Worm (Caenorhabditis elegans) whole organism, young adult: Measurements from ENCODE around the gene Y53F4B.27.

ENCODE experiments used
- F57A8.1 ChIP-seq: fragments of 200-800 bp; sonication (Bioruptor generic); optimal IDR thresholded peaks from 2 replicates; lab custom pipeline; 2018; ENCODE audit warnings: mild to moderate bottlenecking, missing genetic modification characterization, moderate library complexity, missing compliant biosample characterization
- Y53G8AR.9 ChIP-seq: fragments of 200-800 bp; sonication (Bioruptor generic); conservative IDR thresholded peaks from 2 replicates; pipeline ENCODE4 v1.3.6; 2022; ENCODE audit warnings: missing genetic modification reagents, missing genetic modification characterization, missing compliant biosample characterization
- Y79H2A.3 ChIP-seq: fragments of 200-800 bp; sonication (Bioruptor generic); conservative IDR thresholded peaks from 2 replicates; pipeline ENCODE4 v1.3.6; 2022; ENCODE audit warnings: missing genetic modification reagents, missing genetic modification characterization, missing compliant biosample characterization
- Y95B8A.8 ChIP-seq: fragments of 200-800 bp; sonication (Bioruptor generic); IDR thresholded peaks from 2 replicates; pipeline ENCODE4 v1.3.6; 2022; ENCODE audit warnings: missing genetic modification reagents, missing genetic modification characterization, missing compliant biosample characterization
- ama-1 ChIP-seq, 3 experiments: fragments of 150-350 bp in 1 of 3; sonication (generic microtip) in 2 of 3; optimal IDR thresholded peaks; 2 replicates each; lab custom pipeline; 2014 to 2018; ENCODE audit warnings: missing biosample characterization in 2 of 3, missing genetic modification characterization in 2 of 3, missing genetic modification reagents in 2 of 3
- aptf-2 ChIP-seq: fragments of 200-800 bp; sonication (Bioruptor generic); conservative IDR thresholded peaks from 2 replicates; pipeline ENCODE4 v1.3.6; 2022; ENCODE audit warnings: missing genetic modification reagents, missing genetic modification characterization, missing compliant biosample characterization
- athp-1 ChIP-seq: sonication (generic microtip); optimal IDR thresholded peaks from 2 replicates; lab custom pipeline; 2017; ENCODE audit warnings: mild to moderate bottlenecking, missing genetic modification characterization, missing compliant biosample characterization
- attf-5 ChIP-seq: fragments of 200-800 bp; sonication (Bioruptor generic); optimal IDR thresholded peaks from 2 replicates; lab custom pipeline; 2018; ENCODE audit warnings: mild to moderate bottlenecking, missing genetic modification characterization, missing compliant biosample characterization
- cebp-1 ChIP-seq, 2 experiments: fragments of 200-800 bp in 1 of 2; sonication (Bioruptor generic) in 1 of 2; sonication (generic microtip) in 1 of 2; IDR thresholded peaks in 1 of 2; optimal IDR thresholded peaks in 1 of 2; 2 replicates each; pipeline versions ENCODE4 v1.3.6 to Lab custom; 2017 to 2022; ENCODE audit warnings: missing compliant biosample characterization in 2 of 2, missing genetic modification characterization in 2 of 2, mild to moderate bottlenecking in 1 of 2, missing genetic modification reagents in 1 of 2, moderate library complexity in 1 of 2
- ceh-40 ChIP-seq: fragments of 200-800 bp; sonication (Bioruptor generic); IDR thresholded peaks from 2 replicates; pipeline ENCODE4 v1.3.6; 2022; ENCODE audit warnings: missing genetic modification characterization, missing compliant biosample characterization
- efl-1 ChIP-seq: fragments of 150-350 bp; optimal IDR thresholded peaks from 2 replicates; lab custom pipeline; 2014; ENCODE audit warnings: missing biosample characterization, missing genetic modification reagents, missing genetic modification characterization
- ets-4 ChIP-seq: fragments of 200-800 bp; sonication (Bioruptor generic); optimal IDR thresholded peaks from 2 replicates; lab custom pipeline; 2018; ENCODE audit warnings: mild to moderate bottlenecking, missing genetic modification characterization, missing compliant biosample characterization
- fkh-3 ChIP-seq: sonication (generic microtip); optimal IDR thresholded peaks from 2 replicates; lab custom pipeline; 2016; ENCODE audit warnings: mild to moderate bottlenecking, missing genetic modification characterization, missing compliant biosample characterization
- him-1 ChIP-seq: sonication (generic microtip); optimal IDR thresholded peaks from 2 replicates; lab custom pipeline; 2016; ENCODE audit warnings: missing genotype, missing genetic modification reagents, missing genetic modification characterization, missing compliant biosample characterization
- hsf-1 ChIP-seq: fragments of 200-800 bp; sonication (Bioruptor generic); IDR thresholded peaks from 2 replicates; pipeline ENCODE4 v1.3.6; 2022; ENCODE audit warnings: missing genetic modification reagents, missing genetic modification characterization, missing compliant biosample characterization
- let-607 ChIP-seq, 2 experiments: fragments of 200-800 bp in 1 of 2; sonication (Bioruptor generic) in 1 of 2; sonication (generic microtip) in 1 of 2; optimal IDR thresholded peaks; 2 replicates each; lab custom pipeline; 2016 to 2018; ENCODE audit warnings: mild to moderate bottlenecking in 2 of 2, missing compliant biosample characterization in 2 of 2, missing genetic modification characterization in 2 of 2, moderate library complexity in 2 of 2, missing genotype in 1 of 2
- madf-6 ChIP-seq: fragments of 200-800 bp; sonication (Bioruptor generic); IDR thresholded peaks from 2 replicates; pipeline ENCODE4 v1.3.6; 2022; ENCODE audit warnings: missing genetic modification reagents, missing genetic modification characterization, missing compliant biosample characterization
- nfya-1 ChIP-seq: sonication (generic microtip); optimal IDR thresholded peaks from 2 replicates; lab custom pipeline; 2017; ENCODE audit warnings: antibody characterized with exemption, missing compliant biosample characterization, missing genetic modification characterization, borderline replicate concordance; ENCODE audit not compliant: insufficient read depth
- nhr-80 ChIP-seq: sonication (generic microtip); optimal IDR thresholded peaks from 2 replicates; lab custom pipeline; 2016; ENCODE audit warnings: missing genetic modification characterization, missing compliant biosample characterization
- pbrm-1 ChIP-seq: fragments of 200-800 bp; sonication (Bioruptor generic); IDR thresholded peaks from 2 replicates; pipeline ENCODE4 v1.3.6; 2022; ENCODE audit warnings: missing genetic modification reagents, missing genetic modification characterization, missing compliant biosample characterization
- unc-62 ChIP-seq: fragments of 150-350 bp; optimal IDR thresholded peaks from 2 replicates; lab custom pipeline; 2014; ENCODE audit warnings: missing biosample characterization, missing genetic modification reagents, missing genetic modification characterization
- zfh-2 ChIP-seq: fragments of 200-800 bp; sonication (Bioruptor generic); conservative IDR thresholded peaks from 2 replicates; pipeline ENCODE4 v1.3.6; 2022; ENCODE audit warnings: missing genetic modification reagents, missing genetic modification characterization, missing compliant biosample characterization
- ztf-28 ChIP-seq: fragments of 200-800 bp; sonication (Bioruptor generic); IDR thresholded peaks from 2 replicates; pipeline ENCODE4 v1.3.6; 2022; ENCODE audit warnings: missing genetic modification reagents, missing genetic modification characterization, missing compliant biosample characterization

Gene Y53F4B.27

ce11 chrII:15195346-15195745, 49.7 kb downstream of the Y53F4B.27 start:
- TF ChIP-seq madf-6 (GFP tag; lab: Robert Waterston, UW) (no peak), athp-1 (no peak), ceh-40 (no peak)

- TF ChIP-seq unc-62 = no peak
- TF ChIP-seq let-607 (tag; optimal IDR thresholded peaks at IDR 0.05; lab: Kevin White, UChicago) = no peak
- TF ChIP-seq ets-4 = no peak
- no peak for TF ChIP-seq him-1 (tag; lab: Kevin White, UChicago)
- TF ChIP-seq Y95B8A.8 (GFP tag; lab: Robert Waterston, UW) = no peak
- no peak for TF ChIP-seq zfh-2 (GFP tag; lab: Robert Waterston, UW)
- no peak for TF ChIP-seq F57A8.1 (GFP tag; lab: Kevin White, UChicago)
- no peak for TF ChIP-seq nfya-1 (tag; lab: Kevin White, UChicago)
- no peak for TF ChIP-seq fkh-3
- no peak for TF ChIP-seq Y79H2A.3
- no peak for TF ChIP-seq hsf-1 (GFP tag; lab: Robert Waterston, UW)
- TF ChIP-seq pbrm-1 (GFP tag; lab: Robert Waterston, UW) = no peak
Measured at ce11 chrII:15196433-15196832, 50.7 kb downstream of the Y53F4B.27 start, which contains the start of gene spsb-1. spsb-1 (plus strand) TSS chrII:15196733.

- TF ChIP-seq efl-1 (GFP tag; lab: Kevin White, UChicago) (no peak), ama-1 (optimal IDR thresholded peaks at IDR 0.05; lab: Kevin White, UChicago) (no peak), ama-1 (GFP tag; optimal IDR thresholded peaks at IDR 0.05; lab: Kevin White, UChicago) (no peak), attf-5 (GFP tag; lab: Kevin White, UChicago) (peak; percentile 37), unc-62 (no peak), Y53G8AR.9 (GFP tag; lab: Robert Waterston, UW) (0 out of 2 replicates have a peak, but pooled peaks have one; percentile 42), aptf-2 (GFP tag; lab: Robert Waterston, UW) (no peak), cebp-1 (GFP tag; IDR thresholded peaks at IDR 0.05; lab: Robert Waterston, UW) (no peak), cebp-1 (tag; optimal IDR thresholded peaks at IDR 0.05; lab: Kevin White, UChicago) (peak; percentile 23), nhr-80 (peak; percentile 77), ztf-28 (0 out of 2 replicates have a peak, but pooled peaks have one; percentile 15)
Measured at ce11 chrII:15197500-15197899, 51.8 kb downstream of the Y53F4B.27 start.
